Worm (Caenorhabditis elegans) whole organism, late embryonic: ENCODE data around the gene frpr-3.

Experiments
- K09A11.1 ChIP-seq: sonication (generic microtip); optimal IDR thresholded peaks from 2 replicates; lab custom pipeline; 2017; ENCODE audit warnings: antibody characterized with exemption, mild to moderate bottlenecking, missing genetic modification characterization, missing compliant biosample characterization; ENCODE audit not compliant: insufficient read depth
- T23F11.4 ChIP-seq: fragments of 200-800 bp; sonication (Bioruptor generic); optimal IDR thresholded peaks from 2 replicates; lab custom pipeline; 2018; ENCODE audit warnings: mild to moderate bottlenecking, missing genetic modification characterization, missing compliant biosample characterization
- ama-1 ChIP-seq: fragments of 150-350 bp; optimal IDR thresholded peaks from 2 replicates; lab custom pipeline; 2014
- ceh-18 ChIP-seq: sonication (generic microtip); optimal IDR thresholded peaks from 2 replicates; lab custom pipeline; 2016; ENCODE audit warnings: missing genetic modification characterization, missing compliant biosample characterization
- ceh-22 ChIP-seq: sonication (generic microtip); optimal IDR thresholded peaks from 2 replicates; lab custom pipeline; 2017; ENCODE audit warnings: missing biosample characterization, missing genetic modification characterization
- ceh-24 ChIP-seq: sonication (generic microtip); optimal IDR thresholded peaks from 2 replicates; lab custom pipeline; 2016; ENCODE audit warnings: mild to moderate bottlenecking, missing genetic modification characterization, missing compliant biosample characterization
- ceh-34 ChIP-seq: sonication (generic microtip); optimal IDR thresholded peaks from 2 replicates; lab custom pipeline; 2016; ENCODE audit warnings: mild to moderate bottlenecking, missing genetic modification characterization, missing compliant biosample characterization
- ceh-45 ChIP-seq: fragments of 200-800 bp; sonication (Bioruptor generic); IDR thresholded peaks from 2 replicates; pipeline ENCODE4 v1.3.6; 2022; ENCODE audit warnings: missing genetic modification reagents, missing genetic modification characterization, missing compliant biosample characterization
- ceh-6 ChIP-seq: fragments of 200-800 bp; sonication (Bioruptor generic); optimal IDR thresholded peaks from 2 replicates; lab custom pipeline; 2018; ENCODE audit warnings: mild to moderate bottlenecking, missing genetic modification characterization, missing compliant biosample characterization
- ceh-9 ChIP-seq: sonication (generic microtip); optimal IDR thresholded peaks from 2 replicates; lab custom pipeline; 2016; ENCODE audit warnings: mild to moderate bottlenecking, missing genetic modification characterization, inconsistent platforms, missing compliant biosample characterization
- che-1 ChIP-seq: sonication (generic microtip); optimal IDR thresholded peaks from 2 replicates; lab custom pipeline; 2016; ENCODE audit warnings: mild to moderate bottlenecking, missing genetic modification characterization, missing compliant biosample characterization
- dmd-4 ChIP-seq: sonication (generic microtip); optimal IDR thresholded peaks from 2 replicates; lab custom pipeline; 2016; ENCODE audit warnings: borderline replicate concordance, missing genetic modification characterization, missing compliant biosample characterization
- dve-1 ChIP-seq: sonication (generic microtip); optimal IDR thresholded peaks from 2 replicates; lab custom pipeline; 2017; ENCODE audit warnings: antibody characterized with exemption, mild to moderate bottlenecking, missing genetic modification characterization, missing compliant biosample characterization
- elt-2 ChIP-seq: sonication (generic microtip); optimal IDR thresholded peaks from 2 replicates; lab custom pipeline; 2016; ENCODE audit warnings: missing genetic modification reagents, missing genetic modification characterization, missing compliant biosample characterization
- elt-4 ChIP-seq: sonication (generic microtip); optimal IDR thresholded peaks from 2 replicates; lab custom pipeline; 2016; ENCODE audit warnings: missing genetic modification characterization, missing compliant biosample characterization
- fax-1 ChIP-seq: sonication (generic microtip); optimal IDR thresholded peaks from 2 replicates; lab custom pipeline; 2016; ENCODE audit warnings: missing genotype, missing genetic modification characterization, missing compliant biosample characterization
- hlh-30 ChIP-seq: sonication (generic microtip); optimal IDR thresholded peaks from 2 replicates; lab custom pipeline; 2017; ENCODE audit warnings: antibody characterized with exemption, missing genetic modification characterization, missing compliant biosample characterization; ENCODE audit not compliant: insufficient read depth
- lim-6 ChIP-seq: sonication (generic microtip); optimal IDR thresholded peaks from 2 replicates; lab custom pipeline; 2016; ENCODE audit warnings: missing genetic modification characterization, missing compliant biosample characterization
- lin-11 ChIP-seq: fragments of 200-800 bp; sonication (Bioruptor generic); optimal IDR thresholded peaks from 2 replicates; lab custom pipeline; 2018; ENCODE audit warnings: mild to moderate bottlenecking, missing genetic modification characterization, missing compliant biosample characterization
- nhr-232 ChIP-seq: sonication (generic microtip); optimal IDR thresholded peaks from 2 replicates; lab custom pipeline; 2016; ENCODE audit warnings: missing genetic modification characterization, missing compliant biosample characterization
- pax-1 ChIP-seq: fragments of 150-350 bp; optimal IDR thresholded peaks from 2 replicates; lab custom pipeline; 2014; ENCODE audit warnings: missing biosample characterization, missing genetic modification characterization
- pha-4 ChIP-seq: fragments of 150-350 bp; optimal IDR thresholded peaks from 2 replicates; lab custom pipeline; 2018; ENCODE audit warnings: missing biosample characterization, missing genetic modification reagents, missing genetic modification characterization
- pqm-1 ChIP-seq: sonication (generic microtip); optimal IDR thresholded peaks from 2 replicates; lab custom pipeline; 2016; ENCODE audit warnings: missing genetic modification characterization, missing compliant biosample characterization
- pros-1 ChIP-seq: fragments of 150-350 bp; optimal IDR thresholded peaks from 2 replicates; lab custom pipeline; 2014; ENCODE audit warnings: missing biosample characterization, missing genetic modification reagents, missing genetic modification characterization
- ref-2 ChIP-seq: sonication (generic microtip); optimal IDR thresholded peaks from 2 replicates; lab custom pipeline; 2016; ENCODE audit warnings: missing genetic modification characterization, missing compliant biosample characterization
- rnt-1 ChIP-seq: sonication (generic microtip); optimal IDR thresholded peaks from 2 replicates; lab custom pipeline; 2016; ENCODE audit warnings: missing genetic modification characterization, missing compliant biosample characterization
- sdc-2 ChIP-seq: sonication (generic microtip); optimal IDR thresholded peaks from 2 replicates; lab custom pipeline; 2016; ENCODE audit warnings: missing genotype, missing genetic modification characterization, missing compliant biosample characterization
- sox-2 ChIP-seq: fragments of 200-800 bp; sonication (Bioruptor generic); IDR thresholded peaks from 2 replicates; pipeline ENCODE4 v1.3.6; 2022; ENCODE audit warnings: missing genetic modification reagents, missing genetic modification characterization, missing compliant biosample characterization
- sox-4 ChIP-seq: sonication (generic microtip); optimal IDR thresholded peaks from 2 replicates; lab custom pipeline; 2017; ENCODE audit warnings: mild to moderate bottlenecking, missing genetic modification characterization, inconsistent platforms, missing compliant biosample characterization
- syd-9 ChIP-seq: sonication (generic microtip); optimal IDR thresholded peaks from 2 replicates; lab custom pipeline; 2016; ENCODE audit warnings: mild to moderate bottlenecking, missing genetic modification characterization, moderate library complexity, missing compliant biosample characterization
- tbx-2 ChIP-seq: sonication (generic microtip); optimal IDR thresholded peaks from 2 replicates; lab custom pipeline; 2016; ENCODE audit warnings: missing genetic modification characterization, missing compliant biosample characterization
- unc-3 ChIP-seq, 2 experiments: fragments of 200-800 bp in 1 of 2; sonication (Bioruptor generic) in 1 of 2; sonication (generic microtip) in 1 of 2; conservative IDR thresholded peaks in 1 of 2; optimal IDR thresholded peaks in 1 of 2; 2 replicates each; pipeline versions ENCODE4 v1.3.6 to Lab custom; 2016 to 2022; ENCODE audit warnings: missing compliant biosample characterization in 2 of 2, missing genetic modification characterization in 2 of 2, missing genetic modification reagents in 1 of 2
- unc-42 ChIP-seq: sonication (generic microtip); optimal IDR thresholded peaks from 2 replicates; lab custom pipeline; 2016; ENCODE audit warnings: missing genotype, missing genetic modification characterization, missing compliant biosample characterization
- unc-55 ChIP-seq: sonication (generic microtip); optimal IDR thresholded peaks from 2 replicates; lab custom pipeline; 2017; ENCODE audit warnings: missing biosample characterization, missing genetic modification reagents, missing genetic modification characterization
- unc-86 ChIP-seq: sonication (generic microtip); optimal IDR thresholded peaks from 2 replicates; lab custom pipeline; 2016; ENCODE audit warnings: missing genetic modification characterization, missing compliant biosample characterization

Gene frpr-3

ce11 chrV:7747987-7748607 lies 23.0 kb upstream of the frpr-3 start:
- no peak for TF ChIP-seq unc-86 (tag; lab: Kevin White, UChicago)
- TF ChIP-seq che-1 (tag; lab: Kevin White, UChicago) = no peak
- TF ChIP-seq pqm-1 (tag; lab: Kevin White, UChicago) = no peak
- no peak for TF ChIP-seq sox-2 (GFP tag; lab: Robert Waterston, UW)
- no peak for TF ChIP-seq ceh-45
- TF ChIP-seq sdc-2 = no peak
- no peak for TF ChIP-seq K09A11.1
- no peak for TF ChIP-seq ceh-24 (tag; lab: Kevin White, UChicago)
- TF ChIP-seq fax-1 = no peak
- TF ChIP-seq pax-1 (tag; lab: Kevin White, UChicago) = no peak
- TF ChIP-seq dmd-4 (tag; lab: Kevin White, UChicago) = no peak
- no peak for TF ChIP-seq hlh-30 (tag; lab: Kevin White, UChicago)

ce11 chrV:7749708-7750107 lies 21.4 kb upstream of the frpr-3 start:
- TF ChIP-seq K09A11.1 (no peak), elt-4 (tag; lab: Kevin White, UChicago) (no peak), ceh-9 (tag; lab: Kevin White, UChicago) (no peak), sox-4 (tag; lab: Kevin White, UChicago) (no peak), lin-11 (tag; lab: Kevin White, UChicago) (no peak), ceh-24 (tag; lab: Kevin White, UChicago) (no peak), pros-1 (tag; lab: Kevin White, UChicago) (no peak), dve-1 (tag; lab: Kevin White, UChicago) (no peak), ceh-22 (no peak), unc-86 (tag; lab: Kevin White, UChicago) (no peak), ceh-6 (no peak), T23F11.4 (GFP tag; lab: Kevin White, UChicago) (no peak), nhr-232 (tag; lab: Kevin White, UChicago) (no peak), ceh-34 (tag; lab: Kevin White, UChicago) (no peak), unc-55 (GFP tag; lab: Kevin White, UChicago) (no peak), hlh-30 (tag; lab: Kevin White, UChicago) (no peak), rnt-1 (tag; lab: Kevin White, UChicago) (no peak), ceh-18 (tag; lab: Kevin White, UChicago) (no peak)

ce11 chrV:7754557-7754956 lies 16.5 kb upstream of the frpr-3 start, which contains the start of gene T05B11.4:
Gene T05B11.4, minus strand, starts transcription at chrV:7754657.
- TF ChIP-seq unc-55 (GFP tag; lab: Kevin White, UChicago) = no peak
- TF ChIP-seq dve-1 (tag; lab: Kevin White, UChicago) = no peak
- TF ChIP-seq ama-1 = no peak
- no peak for TF ChIP-seq ceh-24 (tag; lab: Kevin White, UChicago)
- no peak for TF ChIP-seq unc-3 (GFP tag; conservative IDR thresholded peaks at IDR 0.05; lab: Robert Waterston, UW)
- no peak for TF ChIP-seq unc-3 (tag; optimal IDR thresholded peaks at IDR 0.05; lab: Kevin White, UChicago)
- no peak for TF ChIP-seq pha-4 (tag; lab: Kevin White, UChicago)
- no peak for TF ChIP-seq lim-6 (tag; lab: Kevin White, UChicago)

ce11 chrV:7755991-7756390 lies 15.1 kb upstream of the frpr-3 start:
- no peak for TF ChIP-seq tbx-2 (tag; lab: Kevin White, UChicago)
- peak; percentile 79 for TF ChIP-seq elt-2

- TF ChIP-seq syd-9 = no peak
- no peak for TF ChIP-seq sdc-2
- no peak for TF ChIP-seq nhr-232 (tag; lab: Kevin White, UChicago)
- peak; percentile 65 for TF ChIP-seq unc-55 (GFP tag; lab: Kevin White, UChicago)
- TF ChIP-seq ref-2 (tag; lab: Kevin White, UChicago) = no peak
- TF ChIP-seq unc-42 (tag; lab: Kevin White, UChicago) = peak; percentile 73
- TF ChIP-seq ceh-18 (tag; lab: Kevin White, UChicago) = peak; percentile 45
- TF ChIP-seq hlh-30 (tag; lab: Kevin White, UChicago) = peak; percentile 0
Measured at ce11 chrV:7759270-7759669, 11.8 kb upstream of the frpr-3 start.
